Fruit fly (Drosophila melanogaster): ENCODE results near the gene CG12885.

CG12885 gene

dm6 chr3R:27547378-27547949 lies 26.8 kb downstream of the CG12885 start:
- no peak for TF ChIP-seq Myc (optimal IDR thresholded peaks at IDR 0.05)
- no peak for TF ChIP-seq h (optimal IDR thresholded peaks at IDR 0.05)

DNA sequence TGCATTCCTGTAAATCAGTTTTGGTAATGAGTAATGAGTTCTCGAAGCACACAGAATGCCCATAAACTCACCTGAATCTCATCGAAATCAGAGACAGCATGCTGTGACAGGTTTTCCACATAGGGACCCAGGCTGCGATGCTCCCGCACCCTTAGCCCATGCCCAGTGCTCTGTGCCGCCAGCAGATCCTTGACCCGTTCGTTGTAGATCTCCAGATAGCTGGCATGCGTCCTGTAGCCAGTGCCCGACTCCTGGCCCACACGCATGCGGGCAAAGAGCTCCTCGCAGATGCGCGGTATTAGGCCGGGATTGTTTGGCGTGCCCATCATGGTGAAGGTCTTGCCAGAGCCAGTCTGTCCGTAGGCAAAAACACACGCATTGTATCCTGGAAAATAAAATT lies 32.0 kb downstream of the CG12885 start:
- TF ChIP-seq Sin3A (optimal IDR thresholded peaks at IDR 0.05) (no peak), h (optimal IDR thresholded peaks at IDR 0.05) (no peak), psq (optimal IDR thresholded peaks at IDR 0.05) (no peak), Myc (optimal IDR thresholded peaks at IDR 0.05) (no peak), insv (optimal IDR thresholded peaks at IDR 0.05) (no peak), ttk (optimal IDR thresholded peaks at IDR 0.05) (no peak)

dm6 chr3R:27553379-27553778 lies 32.7 kb downstream of the CG12885 start:
- TF ChIP-seq h (optimal IDR thresholded peaks at IDR 0.05) (no peak), insv (optimal IDR thresholded peaks at IDR 0.05) (no peak), Myc (optimal IDR thresholded peaks at IDR 0.05) (no peak), psq (optimal IDR thresholded peaks at IDR 0.05) (no peak), ttk (optimal IDR thresholded peaks at IDR 0.05) (no peak), Sin3A (optimal IDR thresholded peaks at IDR 0.05) (no peak)

DNA sequence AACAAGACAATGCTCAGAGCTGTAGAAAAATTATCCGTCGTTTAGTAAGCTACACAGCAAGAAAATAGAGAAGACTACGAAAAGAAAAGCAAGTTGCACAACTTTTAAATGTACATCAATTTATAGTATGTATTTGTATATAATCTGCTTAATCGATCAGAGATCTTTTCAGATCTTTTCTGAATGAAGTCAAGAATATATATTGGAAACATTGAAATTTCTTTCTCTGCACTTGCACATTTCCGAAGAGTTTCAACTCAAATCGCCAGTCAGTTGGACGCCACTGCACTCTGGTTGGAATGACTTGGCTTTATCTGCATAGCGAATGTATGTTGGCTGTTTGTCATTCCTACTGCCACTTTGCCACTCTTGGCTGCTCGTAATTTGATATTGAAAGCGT lies 33.3 kb downstream of the CG12885 start:
- TF ChIP-seq Sin3A (optimal IDR thresholded peaks at IDR 0.05) (no peak), insv (optimal IDR thresholded peaks at IDR 0.05) (no peak), psq (optimal IDR thresholded peaks at IDR 0.05) (no peak), Myc (optimal IDR thresholded peaks at IDR 0.05) (no peak), h (optimal IDR thresholded peaks at IDR 0.05) (no peak), ttk (optimal IDR thresholded peaks at IDR 0.05) (no peak)

DNA sequence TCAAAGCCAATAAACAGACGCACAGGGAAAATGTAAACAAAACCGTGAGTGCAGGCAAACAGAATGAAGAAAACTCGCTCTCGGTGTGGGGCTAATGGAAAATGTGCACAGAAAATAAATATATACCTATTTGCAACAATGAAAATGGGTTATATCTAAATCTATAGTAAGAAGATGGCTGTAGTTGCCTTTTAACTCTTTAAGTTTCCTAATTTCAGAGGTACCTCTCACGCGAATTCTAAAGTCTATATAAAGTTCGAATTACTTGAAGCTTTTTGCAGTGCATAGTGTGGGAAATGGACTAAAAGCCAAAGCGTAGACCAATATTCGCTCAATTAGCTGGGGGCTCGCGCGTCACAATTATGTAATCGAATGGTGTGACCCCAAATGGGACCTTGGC lies 34.3 kb downstream of the CG12885 start:
- TF ChIP-seq psq (optimal IDR thresholded peaks at IDR 0.05): no peak
- no peak for TF ChIP-seq ttk (optimal IDR thresholded peaks at IDR 0.05)
- TF ChIP-seq Sin3A (optimal IDR thresholded peaks at IDR 0.05): no peak
- no peak for TF ChIP-seq h (optimal IDR thresholded peaks at IDR 0.05)
- TF ChIP-seq insv (optimal IDR thresholded peaks at IDR 0.05): no peak
- TF ChIP-seq Myc (optimal IDR thresholded peaks at IDR 0.05): no peak

DNA sequence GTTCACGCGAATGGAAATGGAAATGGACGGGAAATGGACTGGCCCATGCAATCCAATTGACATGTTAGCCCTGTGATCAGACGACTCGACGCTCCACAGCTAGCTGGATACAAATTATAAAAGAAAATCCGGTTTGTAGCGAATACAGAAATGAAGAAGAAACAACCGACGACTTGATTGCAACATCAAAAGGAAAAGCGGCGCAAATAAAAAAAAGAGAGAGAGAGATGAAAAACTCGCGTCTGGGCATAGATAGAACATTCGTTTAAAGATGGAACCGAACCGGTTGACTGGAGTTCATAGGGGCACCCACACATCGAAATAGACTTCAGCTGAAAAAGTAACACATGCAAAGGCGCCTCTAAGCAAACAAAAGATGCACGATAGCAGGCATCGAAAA lies 35.2 kb downstream of the CG12885 start:
- TF ChIP-seq Myc (optimal IDR thresholded peaks at IDR 0.05) (no peak), insv (optimal IDR thresholded peaks at IDR 0.05) (no peak), psq (optimal IDR thresholded peaks at IDR 0.05) (no peak), Sin3A (optimal IDR thresholded peaks at IDR 0.05) (no peak), h (optimal IDR thresholded peaks at IDR 0.05) (no peak), ttk (optimal IDR thresholded peaks at IDR 0.05) (no peak)

- no peak for TF ChIP-seq Sin3A (optimal IDR thresholded peaks at IDR 0.05)
- TF ChIP-seq h (optimal IDR thresholded peaks at IDR 0.05): no peak
- no peak for TF ChIP-seq psq (optimal IDR thresholded peaks at IDR 0.05)
- no peak for TF ChIP-seq insv (optimal IDR thresholded peaks at IDR 0.05)
- TF ChIP-seq ttk (optimal IDR thresholded peaks at IDR 0.05): no peak
- no peak for TF ChIP-seq Myc (optimal IDR thresholded peaks at IDR 0.05)
These were observed 35.8 kb downstream of the CG12885 start for dm6 chr3R:27556466-27556865.

- TF ChIP-seq Sin3A (optimal IDR thresholded peaks at IDR 0.05) (no peak), ttk (optimal IDR thresholded peaks at IDR 0.05) (no peak), h (optimal IDR thresholded peaks at IDR 0.05) (no peak), Myc (optimal IDR thresholded peaks at IDR 0.05) (no peak), psq (optimal IDR thresholded peaks at IDR 0.05) (no peak), insv (optimal IDR thresholded peaks at IDR 0.05) (no peak)
These were observed 36.3 kb downstream of the CG12885 start for dm6 chr3R:27556972-27557371.

- no peak for TF ChIP-seq h (optimal IDR thresholded peaks at IDR 0.05)
- TF ChIP-seq insv (optimal IDR thresholded peaks at IDR 0.05): no peak
- no peak for TF ChIP-seq ttk (optimal IDR thresholded peaks at IDR 0.05)
- TF ChIP-seq Sin3A (optimal IDR thresholded peaks at IDR 0.05): no peak
- TF ChIP-seq Myc (optimal IDR thresholded peaks at IDR 0.05): no peak
- no peak for TF ChIP-seq psq (optimal IDR thresholded peaks at IDR 0.05)
These were observed 37.4 kb downstream of the CG12885 start for dm6 chr3R:27557970-27558659.

DNA sequence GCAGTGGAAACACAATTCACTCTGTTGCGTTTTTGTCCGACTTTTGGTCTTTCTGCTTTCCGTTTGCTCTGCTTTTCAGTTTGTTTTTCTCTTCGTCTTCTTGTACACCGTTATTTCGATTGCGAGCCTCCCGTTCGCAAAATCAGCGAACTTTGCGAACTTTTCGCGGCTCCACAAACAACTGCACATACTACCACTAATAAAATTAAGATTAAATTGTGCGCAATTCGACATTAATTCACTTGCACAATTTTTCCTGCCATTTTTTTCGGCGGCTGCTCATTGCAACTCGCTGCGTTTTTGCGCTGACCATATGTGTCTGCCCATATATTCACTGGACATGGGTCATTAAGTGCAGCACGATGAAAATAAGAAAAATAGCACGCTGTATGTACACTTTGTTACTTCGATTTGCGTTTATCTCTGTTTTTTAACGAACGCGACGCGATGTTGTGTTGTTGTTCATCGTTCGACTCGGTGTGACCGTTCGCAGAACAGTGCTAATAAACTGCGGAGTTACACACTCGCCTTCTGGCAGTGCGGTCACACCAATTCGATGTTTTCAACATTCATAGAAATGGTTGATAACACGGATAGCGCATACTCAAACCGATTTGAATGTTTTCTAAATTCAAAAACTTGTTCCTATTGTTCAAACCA lies 38.1 kb downstream of the CG12885 start, which contains the start of gene Klp98A:
Gene Klp98A, minus strand, starts transcription at position 486 of the 660 bp plus-strand sequence.
- no peak for TF ChIP-seq Sin3A (optimal IDR thresholded peaks at IDR 0.05)
- no peak for TF ChIP-seq ttk (optimal IDR thresholded peaks at IDR 0.05)
- no peak for TF ChIP-seq h (optimal IDR thresholded peaks at IDR 0.05)
- TF ChIP-seq Myc (optimal IDR thresholded peaks at IDR 0.05): no peak
- no peak for TF ChIP-seq insv (optimal IDR thresholded peaks at IDR 0.05)
- no peak for TF ChIP-seq psq (optimal IDR thresholded peaks at IDR 0.05)

DNA sequence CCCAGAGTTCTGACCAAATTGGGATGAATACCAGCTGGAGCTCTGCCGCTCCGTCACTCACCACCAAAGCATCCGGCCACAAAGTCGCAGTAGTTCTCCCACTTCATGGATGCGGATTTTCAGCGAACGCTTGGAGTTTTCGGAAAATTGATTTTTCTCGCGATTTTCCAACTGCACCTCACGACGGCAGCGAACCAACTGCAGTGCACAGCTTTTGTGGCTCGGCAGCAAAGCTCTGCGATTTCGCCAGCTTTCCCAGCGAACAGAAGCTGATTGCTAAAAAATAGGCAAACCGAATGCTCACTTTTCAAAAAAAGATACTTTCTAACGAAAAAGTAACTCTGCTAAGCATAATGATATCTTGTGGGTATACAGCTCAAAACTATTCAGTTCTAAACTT lies 40.4 kb downstream of the CG12885 start, which contains the start of gene CG5646:
Gene CG5646, minus strand, starts transcription at position 206 of the 400 bp plus-strand sequence.
- no peak for TF ChIP-seq psq (optimal IDR thresholded peaks at IDR 0.05)
- TF ChIP-seq Sin3A (optimal IDR thresholded peaks at IDR 0.05): no peak
- no peak for TF ChIP-seq h (optimal IDR thresholded peaks at IDR 0.05)
- no peak for TF ChIP-seq ttk (optimal IDR thresholded peaks at IDR 0.05)
- no peak for TF ChIP-seq insv (optimal IDR thresholded peaks at IDR 0.05)
- no peak for TF ChIP-seq Myc (optimal IDR thresholded peaks at IDR 0.05)

dm6 chr3R:27568545-27568944 lies 47.9 kb downstream of the CG12885 start:
- TF ChIP-seq ttk (optimal IDR thresholded peaks at IDR 0.05) (no peak), h (optimal IDR thresholded peaks at IDR 0.05) (no peak), insv (optimal IDR thresholded peaks at IDR 0.05) (no peak), Myc (optimal IDR thresholded peaks at IDR 0.05) (no peak), psq (optimal IDR thresholded peaks at IDR 0.05) (no peak), Sin3A (optimal IDR thresholded peaks at IDR 0.05) (no peak)

Data from Kc167 (cell line).